Worm (Caenorhabditis elegans) whole organism, L1 larva: ENCODE results near the gene nos-3.
A peak's percentile ranks its signal among the peaks of the same experiment; 100 is the strongest.

Experiments used
- C16A3.4 ChIP-seq: fragments of 150-350 bp; optimal IDR thresholded peaks from 2 replicates; lab custom pipeline; 2014; ENCODE audit warnings: missing biosample characterization, missing genetic modification characterization
- F16B12.6 ChIP-seq: fragments of 150-350 bp; optimal IDR thresholded peaks from 2 replicates; lab custom pipeline; 2014; ENCODE audit warnings: missing biosample characterization, missing genetic modification characterization
- aha-1 ChIP-seq: fragments of 150-350 bp; optimal IDR thresholded peaks from 2 replicates; lab custom pipeline; 2014; ENCODE audit warnings: missing biosample characterization, missing genetic modification characterization
- ama-1 ChIP-seq: fragments of 150-350 bp; optimal IDR thresholded peaks from 2 replicates; lab custom pipeline; 2014
- ceh-8 ChIP-seq: fragments of 200-800 bp; sonication (Bioruptor generic); optimal IDR thresholded peaks from 2 replicates; lab custom pipeline; 2018; ENCODE audit warnings: mild to moderate bottlenecking, missing genetic modification characterization, moderate library complexity, missing compliant biosample characterization
- ceh-82 ChIP-seq, 3 experiments: fragments of 150-350 bp in 1 of 3; sonication (generic microtip) in 2 of 3; optimal IDR thresholded peaks; 2 replicates each; lab custom pipeline; 2014 to 2017; ENCODE audit warnings: missing biosample characterization in 3 of 3, missing genetic modification characterization in 3 of 3
- ceh-88 ChIP-seq: fragments of 200-800 bp; sonication (Bioruptor generic); IDR thresholded peaks from 2 replicates; pipeline ENCODE4 v1.3.6; 2022; ENCODE audit warnings: missing genetic modification characterization, missing compliant biosample characterization
- efl-1 ChIP-seq, 4 experiments: fragments of 150-350 bp; optimal IDR thresholded peaks in 3 of 4; peaks in 1 of 4; 1 replicate in 1 of 4; 2 replicates in 3 of 4; lab custom pipeline; 2014; ENCODE audit warnings: missing biosample characterization in 2 of 4, missing genetic modification characterization in 2 of 4, missing genetic modification reagents in 2 of 4
- efl-3 ChIP-seq: fragments of 200-800 bp; sonication (Bioruptor generic); optimal IDR thresholded peaks from 2 replicates; lab custom pipeline; 2018; ENCODE audit warnings: mild to moderate bottlenecking, missing genetic modification characterization, missing compliant biosample characterization
- egl-13 ChIP-seq: sonication (generic microtip); optimal IDR thresholded peaks from 2 replicates; lab custom pipeline; 2016; ENCODE audit warnings: missing genotype, missing genetic modification reagents, missing genetic modification characterization, missing compliant biosample characterization
- elt-2 ChIP-seq: sonication (generic microtip); optimal IDR thresholded peaks from 2 replicates; lab custom pipeline; 2016; ENCODE audit warnings: missing genetic modification characterization, mild to moderate bottlenecking, inconsistent platforms, missing compliant biosample characterization, missing genetic modification reagents
- elt-3 ChIP-seq, 6 experiments: fragments of 150-350 bp in 1 of 6; sonication (generic microtip); optimal IDR thresholded peaks; 2 replicates each; lab custom pipeline; 2017 to 2018; ENCODE audit warnings: missing biosample characterization in 6 of 6, missing genetic modification characterization in 6 of 6, inconsistent platforms in 1 of 6
- fkh-8 ChIP-seq: sonication (generic microtip); optimal IDR thresholded peaks from 2 replicates; lab custom pipeline; 2016; ENCODE audit warnings: mild to moderate bottlenecking, missing genetic modification characterization, missing compliant biosample characterization
- fos-1 ChIP-seq: fragments of 150-350 bp; optimal IDR thresholded peaks from 2 replicates; lab custom pipeline; 2014; ENCODE audit warnings: missing biosample characterization, missing genetic modification characterization
- grh-1 ChIP-seq: fragments of 200-800 bp; sonication (Bioruptor generic); IDR thresholded peaks from 2 replicates; pipeline ENCODE4 v1.3.6; 2022; ENCODE audit warnings: missing genetic modification reagents, missing genetic modification characterization, missing compliant biosample characterization
- isw-1 ChIP-seq: fragments of 200-800 bp; sonication (Bioruptor generic); IDR thresholded peaks from 2 replicates; pipeline ENCODE4 v1.3.6; 2022; ENCODE audit warnings: missing genetic modification characterization, missing compliant biosample characterization
- lin-14 ChIP-seq: fragments of 200-800 bp; sonication (Bioruptor generic); optimal IDR thresholded peaks from 2 replicates; lab custom pipeline; 2018; ENCODE audit warnings: mild to moderate bottlenecking, missing genetic modification characterization, moderate library complexity, missing compliant biosample characterization
- lir-3 ChIP-seq: sonication (generic microtip); optimal IDR thresholded peaks from 2 replicates; lab custom pipeline; 2016; ENCODE audit warnings: mild to moderate bottlenecking, missing genetic modification characterization, moderate library complexity, missing compliant biosample characterization; ENCODE audit not compliant: poor library complexity
- lsy-2 ChIP-seq, 2 experiments: fragments of 150-350 bp; optimal IDR thresholded peaks; 2 replicates each; lab custom pipeline; 2014; ENCODE audit warnings: missing biosample characterization in 2 of 2, missing genetic modification characterization in 2 of 2
- mab-9 ChIP-seq: fragments of 200-800 bp; sonication (Bioruptor generic); IDR thresholded peaks from 2 replicates; pipeline ENCODE4 v1.3.6; 2022; ENCODE audit warnings: missing genetic modification reagents, missing genetic modification characterization, missing compliant biosample characterization
- mdl-1 ChIP-seq, 2 experiments: fragments of 150-350 bp; optimal IDR thresholded peaks; 2 replicates each; lab custom pipeline; 2014 to 2017; ENCODE audit warnings: missing biosample characterization in 2 of 2, missing genetic modification characterization in 2 of 2, inconsistent platforms in 1 of 2
- mep-1 ChIP-seq: fragments of 150-350 bp; optimal IDR thresholded peaks from 2 replicates; lab custom pipeline; 2014; ENCODE audit warnings: missing biosample characterization, missing genetic modification characterization
- nhr-19 ChIP-seq: fragments of 200-800 bp; sonication (Bioruptor generic); conservative IDR thresholded peaks from 2 replicates; pipeline ENCODE4 v1.3.6; 2022; ENCODE audit warnings: missing genetic modification characterization, missing compliant biosample characterization
- nhr-20 ChIP-seq: sonication (generic microtip); optimal IDR thresholded peaks from 2 replicates; lab custom pipeline; 2016; ENCODE audit warnings: mild to moderate bottlenecking, missing genetic modification characterization, missing compliant biosample characterization
- nhr-47 ChIP-seq: sonication (generic microtip); optimal IDR thresholded peaks from 2 replicates; lab custom pipeline; 2016; ENCODE audit warnings: mild to moderate bottlenecking, missing genetic modification characterization, moderate library complexity, missing compliant biosample characterization
- nhr-76 ChIP-seq: sonication (generic microtip); optimal IDR thresholded peaks from 2 replicates; lab custom pipeline; 2017; ENCODE audit warnings: missing biosample characterization, missing genetic modification characterization
- nhr-77 ChIP-seq: fragments of 150-350 bp; optimal IDR thresholded peaks from 2 replicates; lab custom pipeline; 2014; ENCODE audit warnings: missing biosample characterization, missing genetic modification characterization
- nhr-84 ChIP-seq: sonication (generic microtip); optimal IDR thresholded peaks from 2 replicates; lab custom pipeline; 2017; ENCODE audit warnings: missing biosample characterization, missing genetic modification characterization
- nhr-85 ChIP-seq: sonication (generic microtip); peaks from one replicate; lab custom pipeline; 2016; ENCODE audit warnings: missing genetic modification characterization, inconsistent platforms, missing compliant biosample characterization
- nhr-90 ChIP-seq: sonication (generic microtip); optimal IDR thresholded peaks from 2 replicates; lab custom pipeline; 2016; ENCODE audit warnings: mild to moderate bottlenecking, missing genetic modification characterization, missing compliant biosample characterization; ENCODE audit not compliant: poor library complexity
- pag-3 ChIP-seq: sonication (generic microtip); optimal IDR thresholded peaks from 2 replicates; lab custom pipeline; 2017; ENCODE audit warnings: missing genetic modification characterization, mild to moderate bottlenecking, missing compliant biosample characterization, antibody characterized with exemption, borderline replicate concordance; ENCODE audit not compliant: insufficient read depth
- rnt-1 ChIP-seq: sonication (generic microtip); optimal IDR thresholded peaks from 2 replicates; lab custom pipeline; 2016; ENCODE audit warnings: mild to moderate bottlenecking, missing genetic modification characterization, moderate library complexity, missing compliant biosample characterization
- skn-1 ChIP-seq: fragments of 150-350 bp; optimal IDR thresholded peaks from 2 replicates; lab custom pipeline; 2014; ENCODE audit warnings: missing biosample characterization, missing genetic modification characterization
- snpc-4 ChIP-seq: fragments of 150-350 bp; optimal IDR thresholded peaks from 2 replicates; lab custom pipeline; 2014; ENCODE audit warnings: missing biosample characterization, missing genetic modification characterization
- sptf-1 ChIP-seq: fragments of 150-350 bp; optimal IDR thresholded peaks from 2 replicates; lab custom pipeline; 2014; ENCODE audit warnings: missing biosample characterization, missing genetic modification characterization
- unc-30 ChIP-seq: sonication (generic microtip); optimal IDR thresholded peaks from 2 replicates; lab custom pipeline; 2017; ENCODE audit warnings: missing biosample characterization, missing genetic modification characterization
- unc-62 ChIP-seq: fragments of 150-350 bp; optimal IDR thresholded peaks from 2 replicates; lab custom pipeline; 2014; ENCODE audit warnings: missing biosample characterization, missing genetic modification reagents, missing genetic modification characterization
- unc-86 ChIP-seq: sonication (generic microtip); optimal IDR thresholded peaks from 2 replicates; lab custom pipeline; 2016; ENCODE audit warnings: missing genetic modification characterization, missing compliant biosample characterization
- unc-98 ChIP-seq: fragments of 200-800 bp; sonication (Bioruptor generic); IDR thresholded peaks from 2 replicates; pipeline ENCODE4 v1.3.6; 2022; ENCODE audit warnings: missing genetic modification characterization, missing compliant biosample characterization
- vab-15 ChIP-seq: sonication (generic microtip); optimal IDR thresholded peaks from 2 replicates; lab custom pipeline; 2017; ENCODE audit warnings: missing genotype, mild to moderate bottlenecking, missing genetic modification characterization, missing compliant biosample characterization
- ztf-11 ChIP-seq, 2 experiments: sonication (generic microtip); optimal IDR thresholded peaks; 2 replicates each; lab custom pipeline; 2016 to 2017; ENCODE audit warnings: missing genetic modification characterization in 2 of 2, missing biosample characterization in 1 of 2, missing compliant biosample characterization in 1 of 2
- ztf-4 ChIP-seq: fragments of 150-350 bp; optimal IDR thresholded peaks from 2 replicates; lab custom pipeline; 2014; ENCODE audit warnings: missing biosample characterization, missing genetic modification characterization

nos-3 gene

ce11 chrII:9778495-9778894 is 32.4 kb downstream of the nos-3 start (continued):
- TF ChIP-seq aha-1 (tag; lab: Kevin White, UChicago) (no peak), efl-1 (optimal IDR thresholded peaks at IDR 0.05; lab: Kevin White, UChicago) (no peak), efl-1 (GFP tag; optimal IDR thresholded peaks at IDR 0.05 in 1 of 2; lab: Kevin White, UChicago) (no peak), elt-2 (tag; lab: Kevin White, UChicago) (no peak), nhr-77 (tag; lab: Kevin White, UChicago) (no peak), nhr-85 (tag; lab: Kevin White, UChicago) (no peak), pag-3 (tag; lab: Kevin White, UChicago) (no peak), lir-3 (tag; lab: Kevin White, UChicago) (no peak), egl-13 (tag; lab: Kevin White, UChicago) (no peak), fos-1 (no peak), ceh-8 (GFP tag; lab: Kevin White, UChicago) (no peak), unc-30 (tag; lab: Kevin White, UChicago) (no peak)

ce11 chrII:9781842-9782241 is 35.7 kb downstream of the nos-3 start, which contains the start of gene cyp-13A1:
Gene cyp-13A1 (minus strand): TSS chrII:9781997.
- TF ChIP-seq elt-2 (tag; lab: Kevin White, UChicago) (peak; percentile 29), mdl-1 (tag; optimal IDR thresholded peaks at IDR 0.05; lab: Kevin White, UChicago) (no peak), lsy-2 (tag; optimal IDR thresholded peaks at IDR 0.05; lab: Kevin White, UChicago) (no peak), nhr-20 (tag; lab: Kevin White, UChicago) (peak; percentile 38)

ce11 chrII:9782337-9782736 is 36.2 kb downstream of the nos-3 start, which contains the start of gene T10B9.14:
Gene T10B9.14 (minus strand): TSS chrII:9782437.
- TF ChIP-seq F16B12.6 (no peak), isw-1 (GFP tag; lab: Robert Waterston, UW) (no peak), nhr-84 (tag; lab: Kevin White, UChicago) (no peak), ama-1 (lab: Kevin White, UChicago) (no peak), nhr-76 (no peak), sptf-1 (tag; lab: Kevin White, UChicago) (no peak), mep-1 (tag; lab: Kevin White, UChicago) (no peak), ceh-82 (tag; optimal IDR thresholded peaks at IDR 0.05; lab: Kevin White, UChicago) (no peak), unc-98 (GFP tag; lab: Robert Waterston, UW) (no peak), rnt-1 (no peak), nhr-19 (no peak), nhr-85 (tag; lab: Kevin White, UChicago) (no peak), fos-1 (no peak), C16A3.4 (tag; lab: Kevin White, UChicago) (no peak), snpc-4 (tag; lab: Kevin White, UChicago) (no peak), efl-1 (optimal IDR thresholded peaks at IDR 0.05; lab: Kevin White, UChicago) (no peak), efl-1 (GFP tag; optimal IDR thresholded peaks at IDR 0.05 in 1 of 2; lab: Kevin White, UChicago) (no peak), ztf-11 (tag; optimal IDR thresholded peaks at IDR 0.05; lab: Kevin White, UChicago) (no peak), skn-1 (no peak)

ce11 chrII:9786215-9786614 is 40.1 kb downstream of the nos-3 start:
- no peak for TF ChIP-seq lsy-2 (tag; optimal IDR thresholded peaks at IDR 0.05; lab: Kevin White, UChicago)
- no peak for TF ChIP-seq vab-15 (tag; lab: Kevin White, UChicago)
- TF ChIP-seq ceh-88, result no peak
- TF ChIP-seq efl-1 (optimal IDR thresholded peaks at IDR 0.05; lab: Kevin White, UChicago), result no peak
- TF ChIP-seq efl-1 (GFP tag; optimal IDR thresholded peaks at IDR 0.05 in 1 of 2; lab: Kevin White, UChicago), result peak in 1 of 2 experiments; percentile 84
- TF ChIP-seq unc-86 (tag; lab: Kevin White, UChicago), result no peak

- 0 out of 2 replicates have a peak, but pooled peaks have one; percentile 45 for TF ChIP-seq grh-1 (GFP tag; lab: Robert Waterston, UW)
- TF ChIP-seq unc-62 (GFP tag; lab: Kevin White, UChicago), result no peak
- TF ChIP-seq snpc-4 (tag; lab: Kevin White, UChicago), result peak; percentile 98
- no peak for TF ChIP-seq mab-9 (GFP tag; lab: Robert Waterston, UW)
- TF ChIP-seq F16B12.6, result no peak
- no peak for TF ChIP-seq fkh-8 (tag; lab: Kevin White, UChicago)
- TF ChIP-seq lin-14 (GFP tag; lab: Kevin White, UChicago), result peak; percentile 94
- TF ChIP-seq efl-3 (GFP tag; lab: Kevin White, UChicago), result no peak
- no peak for TF ChIP-seq unc-86 (tag; lab: Kevin White, UChicago)
- TF ChIP-seq nhr-47 (tag; lab: Kevin White, UChicago), result peak; percentile 33
- TF ChIP-seq ztf-4 (tag; lab: Kevin White, UChicago), result no peak
- peak; percentile 99 for TF ChIP-seq nhr-85 (tag; lab: Kevin White, UChicago)
- peak in 2 of 6 experiments; percentile 32 to 72 for TF ChIP-seq elt-3 (tag; optimal IDR thresholded peaks at IDR 0.05; lab: Kevin White, UChicago)
- TF ChIP-seq nhr-77 (tag; lab: Kevin White, UChicago), result peak; percentile 57
- no peak for TF ChIP-seq ztf-11 (tag; optimal IDR thresholded peaks at IDR 0.05; lab: Kevin White, UChicago)
- TF ChIP-seq nhr-90, result peak; percentile 66
These were observed 41.5 kb downstream of the nos-3 start, which contains the start of gene cyp-13A2 for ce11 chrII:9787395-9788152. Gene cyp-13A2 (minus strand): TSS chrII:9787629.
